Fruit fly (Drosophila melanogaster) Kc167 (cell line): Measurements from ENCODE around the gene trol.

Experiments
- Myc ChIP-seq: fragments of >200 bp; optimal IDR thresholded peaks from 2 replicates; lab custom pipeline; 2017; ENCODE audit warnings: missing external identifiers
- psq ChIP-seq: fragments of >200 bp; optimal IDR thresholded peaks from 2 replicates; lab custom pipeline; 2017; ENCODE audit warnings: missing external identifiers

dm6 chrX:2580319-2581008 lies 35.2 kb upstream of the trol start, which contains the start of the genes Vha36-3 and AANATL7:
- no peak for TF ChIP-seq Myc (lab: Kevin White, UChicago)
- no peak for TF ChIP-seq psq (lab: Kevin White, UChicago)
